Fruit fly (Drosophila melanogaster) whole organism, prepupa: ENCODE results near the gene CG15155.
A peak's percentile ranks its signal among the peaks of the same experiment; 100 is the strongest.

Experiments
- CG11294 ChIP-seq: fragments of 200-800 bp; sonication (Bioruptor generic); IDR thresholded peaks from 2 replicates; pipeline ENCODE4 v1.3.6; 2022; ENCODE audit warnings: missing biosample characterization, missing genetic modification characterization
- CG1621 ChIP-seq: fragments of 200-800 bp; sonication (Bioruptor generic); optimal IDR thresholded peaks from 3 replicates; lab custom pipeline; 2018; ENCODE audit warnings: missing biosample characterization, mild to moderate bottlenecking, missing genetic modification characterization
- Eip75B ChIP-seq: fragments of 200-800 bp; sonication (Bioruptor generic); optimal IDR thresholded peaks from 3 replicates; lab custom pipeline; 2016; ENCODE audit warnings: missing biosample characterization, missing genetic modification characterization
- Gug ChIP-seq: fragments of 200-800 bp; sonication (Bioruptor generic); IDR thresholded peaks from 2 replicates; pipeline ENCODE4 v1.3.6; 2022; ENCODE audit warnings: missing biosample characterization, missing genetic modification characterization
- Hr38 ChIP-seq: sonication (Bioruptor generic); optimal IDR thresholded peaks from 2 replicates; lab custom pipeline; 2016; ENCODE audit warnings: missing biosample characterization, missing genetic modification characterization
- acj6 ChIP-seq: fragments of 200-800 bp; sonication (Bioruptor generic); optimal IDR thresholded peaks from 3 replicates; lab custom pipeline; 2016; ENCODE audit warnings: missing biosample characterization, missing genetic modification characterization
- cyc ChIP-seq: fragments of 200-800 bp; sonication (Bioruptor generic); optimal IDR thresholded peaks from 3 replicates; lab custom pipeline; 2016; ENCODE audit warnings: missing biosample characterization, missing genetic modification characterization
- dsx ChIP-seq: fragments of 200-800 bp; optimal IDR thresholded peaks from 3 replicates; lab custom pipeline; 2019; ENCODE audit warnings: missing biosample characterization, mild to moderate bottlenecking, missing genetic modification characterization, moderate library complexity; ENCODE audit not compliant: poor library complexity, severe bottlenecking
- fd85E ChIP-seq: fragments of 200-800 bp; sonication (Bioruptor generic); optimal IDR thresholded peaks from 3 replicates; lab custom pipeline; 2016; ENCODE audit warnings: missing biosample characterization, missing genetic modification characterization
- fkh ChIP-seq: fragments of 200-800 bp; sonication (Bioruptor generic); optimal IDR thresholded peaks from 3 replicates; lab custom pipeline; 2017; ENCODE audit warnings: missing biosample characterization, mild to moderate bottlenecking, missing genetic modification characterization, moderate library complexity

dm6 chr2L:18141471-18142345, 12.9 kb upstream of the CG15155 start:
- TF ChIP-seq cyc: peak; percentile 53
- peak; percentile 39; the same call in 1 of the 2 replicates for TF ChIP-seq CG11294 (GFP tag; lab: Robert Waterston, UW)
- peak; percentile 63 for TF ChIP-seq dsx (GFP tag; lab: Kevin White, UChicago)
- peak; percentile 74 for TF ChIP-seq acj6
- TF ChIP-seq Eip75B (GFP tag; lab: Kevin White, UChicago): peak; percentile 68
- TF ChIP-seq Hr38: peak; percentile 17
- no peak for TF ChIP-seq fkh (GFP tag; lab: Kevin White, UChicago)
- TF ChIP-seq fd85E (GFP tag; lab: Kevin White, UChicago): peak; percentile 20
- TF ChIP-seq Gug (GFP tag; lab: Robert Waterston, UW): peak; percentile 50; the same call in 1 of the 2 replicates
- TF ChIP-seq CG1621 (tag; lab: Kevin White, UChicago): peak; percentile 40
